Worm (Caenorhabditis elegans) whole organism, L1 larva: ENCODE results near the gene B0462.5.

Experiments
- ama-1 ChIP-seq: fragments of 150-350 bp; optimal IDR thresholded peaks from 2 replicates; lab custom pipeline; 2014
- lin-15B ChIP-seq: fragments of 150-350 bp; sonication (generic microtip); optimal IDR thresholded peaks from 3 replicates; lab custom pipeline; 2014; ENCODE audit warnings: missing biosample characterization, missing genetic modification characterization
- mdl-1 ChIP-seq, 2 experiments: fragments of 150-350 bp; optimal IDR thresholded peaks; 2 replicates each; lab custom pipeline; 2014 to 2017; ENCODE audit warnings: missing biosample characterization in 2 of 2, missing genetic modification characterization in 2 of 2, inconsistent platforms in 1 of 2
- zag-1 ChIP-seq: fragments of 150-350 bp; optimal IDR thresholded peaks from 2 replicates; lab custom pipeline; 2014; ENCODE audit warnings: missing biosample characterization, missing genetic modification characterization

ce11 chrV:18371579-18371978, 48.4 kb upstream of the B0462.5 start, which contains the start of gene C08E8.4:
- TF ChIP-seq zag-1 (tag; lab: Kevin White, UChicago), result no peak
- TF ChIP-seq lin-15B (tag; lab: Kevin White, UChicago), result no peak
- TF ChIP-seq mdl-1 (tag; optimal IDR thresholded peaks at IDR 0.05; lab: Kevin White, UChicago), result no peak
- no peak for TF ChIP-seq ama-1 (lab: Kevin White, UChicago)
